Worm (Caenorhabditis elegans) whole organism, early embryonic: ENCODE data around the gene trx-3.

ENCODE experiments used
- F13C5.2 ChIP-seq: sonication (generic microtip); optimal IDR thresholded peaks from 2 replicates; lab custom pipeline; 2017; ENCODE audit warnings: mild to moderate bottlenecking, missing genetic modification characterization, inconsistent platforms, missing compliant biosample characterization
- aly-1 ChIP-seq: sonication (generic microtip); optimal IDR thresholded peaks from 2 replicates; lab custom pipeline; 2016; ENCODE audit warnings: missing genetic modification characterization, missing compliant biosample characterization
- ama-1 ChIP-seq: fragments of 150-350 bp; optimal IDR thresholded peaks from 2 replicates; lab custom pipeline; 2014
- ceh-13 ChIP-seq: fragments of 200-800 bp; sonication (Bioruptor generic); optimal IDR thresholded peaks from 2 replicates; lab custom pipeline; 2018; ENCODE audit warnings: mild to moderate bottlenecking, missing genetic modification characterization, missing compliant biosample characterization
- ets-7 ChIP-seq: sonication (generic microtip); optimal IDR thresholded peaks from 2 replicates; lab custom pipeline; 2016; ENCODE audit warnings: missing genotype, missing genetic modification characterization, missing compliant biosample characterization
- flt-1 ChIP-seq: fragments of 200-800 bp; sonication (Bioruptor generic); IDR thresholded peaks from 2 replicates; pipeline ENCODE4 v1.3.6; 2022; ENCODE audit warnings: missing genetic modification characterization, missing compliant biosample characterization
- hmg-4 ChIP-seq: fragments of 200-800 bp; sonication (Bioruptor generic); optimal IDR thresholded peaks from 2 replicates; lab custom pipeline; 2018; ENCODE audit warnings: mild to moderate bottlenecking, missing genetic modification characterization, missing compliant biosample characterization
- pes-1 ChIP-seq: fragments of 200-800 bp; sonication (Bioruptor generic); IDR thresholded peaks from 2 replicates; pipeline ENCODE4 v1.3.6; 2022; ENCODE audit warnings: missing genetic modification reagents, missing genetic modification characterization, missing compliant biosample characterization
- scrt-1 ChIP-seq: fragments of 200-800 bp; sonication (Bioruptor generic); IDR thresholded peaks from 2 replicates; pipeline ENCODE4 v1.3.6; 2022; ENCODE audit warnings: missing genetic modification characterization, missing compliant biosample characterization
- sea-1 ChIP-seq: fragments of 200-800 bp; sonication (Bioruptor generic); conservative IDR thresholded peaks from 2 replicates; pipeline ENCODE4 v1.3.6; 2022; ENCODE audit warnings: missing genetic modification characterization, missing compliant biosample characterization
- tbx-37 ChIP-seq: fragments of 200-800 bp; sonication (Bioruptor generic); conservative IDR thresholded peaks from 2 replicates; pipeline ENCODE4 v1.3.6; 2022; ENCODE audit warnings: missing genetic modification reagents, missing genetic modification characterization, missing compliant biosample characterization

DNA sequence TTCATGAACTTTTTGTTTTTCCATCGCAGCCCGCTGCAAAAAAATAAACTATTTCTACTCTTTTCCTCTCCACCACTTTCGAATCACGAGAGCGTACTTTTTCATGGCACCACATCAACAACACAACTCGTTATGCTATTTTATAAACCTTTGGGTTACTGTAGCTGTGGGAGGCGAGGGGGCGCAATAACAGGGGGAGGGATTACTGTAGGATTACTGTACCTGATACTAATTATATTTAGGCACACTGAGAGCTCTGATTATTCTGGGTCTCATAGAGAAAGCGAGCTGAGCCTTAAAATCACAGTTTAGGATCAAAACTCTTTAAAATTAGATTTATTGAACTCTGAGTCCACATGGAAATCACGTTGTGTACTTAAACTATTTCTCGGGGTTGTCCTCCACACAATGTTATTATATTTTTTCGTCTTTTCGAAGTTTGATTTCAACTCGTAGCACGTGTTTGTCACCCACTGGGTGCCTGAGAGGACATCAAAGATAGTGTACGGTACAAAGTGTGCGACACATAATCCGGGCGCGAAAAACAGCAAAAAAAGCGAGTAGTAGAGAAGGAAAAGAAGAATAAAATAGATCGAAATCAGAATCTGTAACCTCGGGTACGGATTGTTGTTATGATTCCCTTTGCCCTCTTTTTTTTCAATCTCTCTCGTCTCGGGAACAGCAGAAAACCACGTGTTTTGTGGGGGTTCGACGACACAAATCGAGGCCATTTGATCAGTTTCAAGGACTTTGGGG, 14.2 kb upstream of the trx-3 start:
- TF ChIP-seq ama-1 (no peak), scrt-1 (GFP tag; lab: Robert Waterston, UW) (no peak), hmg-4 (GFP tag; lab: Kevin White, UChicago) (no peak), tbx-37 (no peak), ets-7 (tag; lab: Kevin White, UChicago) (no peak), flt-1 (GFP tag; lab: Robert Waterston, UW) (no peak), F13C5.2 (tag; lab: Kevin White, UChicago) (no peak), ceh-13 (no peak), sea-1 (GFP tag; lab: Robert Waterston, UW) (no peak), aly-1 (tag; lab: Kevin White, UChicago) (no peak), pes-1 (GFP tag; lab: Robert Waterston, UW) (no peak)
